Worm (Caenorhabditis elegans) whole organism, early embryonic: ENCODE results near the gene T05C12.1.

Experiments used
- flt-1 ChIP-seq: fragments of 200-800 bp; sonication (Bioruptor generic); IDR thresholded peaks from 2 replicates; pipeline ENCODE4 v1.3.6; 2022; ENCODE audit warnings: missing genetic modification characterization, missing compliant biosample characterization
- scrt-1 ChIP-seq: fragments of 200-800 bp; sonication (Bioruptor generic); IDR thresholded peaks from 2 replicates; pipeline ENCODE4 v1.3.6; 2022; ENCODE audit warnings: missing genetic modification characterization, missing compliant biosample characterization

DNA sequence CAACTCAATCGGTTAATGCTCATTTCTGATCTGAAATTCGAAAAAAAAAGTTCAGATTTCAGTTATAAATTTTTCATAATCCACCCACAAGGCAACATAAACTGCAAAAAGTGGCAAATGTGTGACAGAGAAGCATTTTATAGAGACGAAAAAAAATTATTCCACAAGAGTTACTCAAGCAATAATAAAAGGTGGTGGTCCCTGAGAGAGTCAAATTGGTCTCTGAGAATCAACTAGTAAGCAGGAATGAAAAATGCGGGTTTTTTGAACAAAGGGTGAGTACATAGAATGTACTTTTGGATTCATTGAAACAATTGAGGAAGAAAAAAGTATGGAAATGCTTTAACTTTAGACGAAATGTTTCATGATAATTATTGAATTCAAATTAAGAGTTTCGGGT, 3.1 kb upstream of the T05C12.1 start, which contains the start of gene T05C12.11:
- TF ChIP-seq flt-1 (GFP tag; lab: Robert Waterston, UW) (no peak), scrt-1 (GFP tag; lab: Robert Waterston, UW) (no peak)
